Fruit fly (Drosophila melanogaster): ENCODE results near the gene Mettl3.

Gene Mettl3

dm6 chr3R:23995460-23995859, 36.5 kb upstream of the Mettl3 start, which contains the start of gene CG33108 (continued):
- no peak for TF ChIP-seq unc-4 (GFP tag; IDR thresholded peaks at IDR 0.05; ENCODE audit: partially characterized antibody)
- TF ChIP-seq Lim3 (GFP tag; IDR thresholded peaks at IDR 0.05) = no peak
- TF ChIP-seq Side (GFP tag; optimal IDR thresholded peaks at IDR 0.05) = no peak
- TF ChIP-seq CoRest (tag; optimal IDR thresholded peaks at IDR 0.05) = no peak
- TF ChIP-seq toy (GFP tag; IDR thresholded peaks at IDR 0.05) = no peak
- TF ChIP-seq hkb (optimal IDR thresholded peaks at IDR 0.05) = no peak
- TF ChIP-seq hkb (GFP tag; IDR thresholded peaks at IDR 0.05) = no peak
- TF ChIP-seq CG12219 (GFP tag; optimal IDR thresholded peaks at IDR 0.05) = no peak
- no peak for TF ChIP-seq HmgD (GFP tag; optimal IDR thresholded peaks at IDR 0.05)
- no peak for TF ChIP-seq CG6254 (GFP tag; optimal IDR thresholded peaks at IDR 0.05)
- TF ChIP-seq grau (tag; optimal IDR thresholded peaks at IDR 0.05) = peak; percentile 9
- peak; percentile 24 for TF ChIP-seq sens (GFP tag)
- TF ChIP-seq MESR4 (GFP tag; optimal IDR thresholded peaks at IDR 0.05) = peak; percentile 4
- no peak for TF ChIP-seq shn (GFP tag; optimal IDR thresholded peaks at IDR 0.05)
- TF ChIP-seq ato (GFP tag; IDR thresholded peaks at IDR 0.05; ENCODE audit: partially characterized antibody) = no peak
- peak; percentile 38; the same call in 1 of the 2 replicates for TF ChIP-seq MBD-R2 (GFP tag; IDR thresholded peaks at IDR 0.05)
- no peak for TF ChIP-seq CG17328 (GFP tag; IDR thresholded peaks at IDR 0.05)
- no peak for TF ChIP-seq Sry-δ (GFP tag; optimal IDR thresholded peaks at IDR 0.05)
- TF ChIP-seq sug (tag; optimal IDR thresholded peaks at IDR 0.05) = peak; percentile 37
- TF ChIP-seq sqz (GFP tag; optimal IDR thresholded peaks at IDR 0.05) = no peak
- no peak for TF ChIP-seq Hey (tag; optimal IDR thresholded peaks at IDR 0.05)
- no peak for TF ChIP-seq zfh2 (GFP tag; optimal IDR thresholded peaks at IDR 0.05)
- no peak for TF ChIP-seq CG6272 (GFP tag; IDR thresholded peaks at IDR 0.05)
- no peak for TF ChIP-seq Hr3 (GFP tag; optimal IDR thresholded peaks at IDR 0.05)
- no peak for TF ChIP-seq CG2129 (GFP tag; IDR thresholded peaks at IDR 0.05; ENCODE audit: partially characterized antibody)
- TF ChIP-seq croc (GFP tag; conservative IDR thresholded peaks at IDR 0.05) = no peak
- no peak for TF ChIP-seq pum (GFP tag; optimal IDR thresholded peaks at IDR 0.05)
- no peak for TF ChIP-seq Myb (GFP tag; optimal IDR thresholded peaks at IDR 0.05)
- TF ChIP-seq Bteb2 (GFP tag; optimal IDR thresholded peaks at IDR 0.05) = no peak
- TF ChIP-seq Camta (GFP tag; optimal IDR thresholded peaks at IDR 0.05) = no peak
- TF ChIP-seq E2f2 (GFP tag; IDR thresholded peaks at IDR 0.05) = no peak
- peak; percentile 4 for TF ChIP-seq CG10274 (GFP tag; optimal IDR thresholded peaks at IDR 0.05)
- TF ChIP-seq dm (GFP tag; optimal IDR thresholded peaks at IDR 0.05) = no peak
- no peak for TF ChIP-seq jumu (GFP tag; optimal IDR thresholded peaks at IDR 0.05)

- no peak for TF ChIP-seq E2f1 (GFP tag; IDR thresholded peaks at IDR 0.05)
- no peak for TF ChIP-seq aop (GFP tag; IDR thresholded peaks at IDR 0.05)
- no peak for TF ChIP-seq CG32767 (GFP tag; IDR thresholded peaks at IDR 0.05)
- TF ChIP-seq CG7839 (tag; optimal IDR thresholded peaks at IDR 0.05) = no peak
- no peak for TF ChIP-seq insv (GFP tag; optimal IDR thresholded peaks at IDR 0.05)
- TF ChIP-seq CG12769 (tag; optimal IDR thresholded peaks at IDR 0.05) = no peak
- TF ChIP-seq Ada2b (GFP tag; IDR thresholded peaks at IDR 0.05) = no peak
- TF ChIP-seq CG34224 (GFP tag; IDR thresholded peaks at IDR 0.05; ENCODE audit: partially characterized antibody) = 0 out of 3 replicates have a peak, but pooled peaks have one; percentile 24
- TF ChIP-seq Ets97D (GFP tag; optimal IDR thresholded peaks at IDR 0.05) = peak; percentile 25
- TF ChIP-seq MBD-R2 (GFP tag; IDR thresholded peaks at IDR 0.05) = peak; percentile 65
- no peak for TF ChIP-seq HmgD (GFP tag; optimal IDR thresholded peaks at IDR 0.05)
- no peak for TF ChIP-seq CG8765 (GFP tag; IDR thresholded peaks at IDR 0.05)
- TF ChIP-seq stwl (tag; optimal IDR thresholded peaks at IDR 0.05) = peak; percentile 47
- no peak for TF ChIP-seq Taf1 (GFP tag; IDR thresholded peaks at IDR 0.05)
- TF ChIP-seq BEAF-32 (GFP tag; optimal IDR thresholded peaks at IDR 0.05) = peak; percentile 23
- TF ChIP-seq pita (GFP tag; optimal IDR thresholded peaks at IDR 0.05) = no peak
- TF ChIP-seq eve (GFP tag; optimal IDR thresholded peaks at IDR 0.05) = no peak
- TF ChIP-seq CG17186 (GFP tag; optimal IDR thresholded peaks at IDR 0.05) = peak; percentile 99
- 0 out of 3 replicates have a peak, but pooled peaks have one; percentile 51 for TF ChIP-seq ci (GFP tag; IDR thresholded peaks at IDR 0.05)
- no peak for TF ChIP-seq wor (GFP tag; IDR thresholded peaks at IDR 0.05)
- TF ChIP-seq CG1792 (GFP tag; optimal IDR thresholded peaks at IDR 0.05) = no peak
- no peak for TF ChIP-seq CG2202 (tag; optimal IDR thresholded peaks at IDR 0.05)
- peak; percentile 35 for TF ChIP-seq CTCF (GFP tag; optimal IDR thresholded peaks at IDR 0.05)
Measured at dm6 chr3R:23996224-23996623, 35.7 kb upstream of the Mettl3 start, which contains the start of gene LSm3. TSS of gene LSm3 (plus strand) at chr3R:23996262.

Data from whole organism, embryonic.